Worm (Caenorhabditis elegans) whole organism, L4 larva: ENCODE measurements around the gene srx-13.

Experiments used
- ZK546.5 ChIP-seq, 2 experiments: sonication (generic microtip); optimal IDR thresholded peaks; 2 replicates each; lab custom pipeline; 2017; ENCODE audit warnings: missing biosample characterization in 2 of 2, missing genetic modification characterization in 2 of 2
- ama-1 ChIP-seq: fragments of 150-350 bp; optimal IDR thresholded peaks from 2 replicates; lab custom pipeline; 2014; ENCODE audit warnings: inconsistent platforms, mixed read lengths
- ces-1 ChIP-seq: fragments of 150-350 bp; sonication (generic microtip); optimal IDR thresholded peaks from 4 replicates; lab custom pipeline; 2014; ENCODE audit warnings: missing biosample characterization, missing genetic modification reagents, missing genetic modification characterization
- daf-12 ChIP-seq: fragments of 150-350 bp; optimal IDR thresholded peaks from 2 replicates; lab custom pipeline; 2014; ENCODE audit warnings: missing biosample characterization, missing genetic modification reagents, missing genetic modification characterization
- fos-1 ChIP-seq: fragments of 150-350 bp; optimal IDR thresholded peaks from 2 replicates; lab custom pipeline; 2014; ENCODE audit warnings: missing biosample characterization, missing genetic modification characterization
- lin-39 ChIP-seq: fragments of 150-350 bp; optimal IDR thresholded peaks from 2 replicates; lab custom pipeline; 2014; ENCODE audit warnings: missing biosample characterization, missing genetic modification reagents, missing genetic modification characterization
- mdl-1 ChIP-seq, 2 experiments: fragments of 150-350 bp in 1 of 2; sonication (generic microtip) in 1 of 2; optimal IDR thresholded peaks; 2 replicates each; lab custom pipeline; 2014 to 2017; ENCODE audit warnings: missing biosample characterization in 2 of 2, missing genetic modification characterization in 2 of 2
- mxl-3 ChIP-seq: fragments of 200-800 bp; sonication (Bioruptor generic); optimal IDR thresholded peaks from 2 replicates; lab custom pipeline; 2018; ENCODE audit warnings: mild to moderate bottlenecking, missing genetic modification characterization, missing compliant biosample characterization
- nhr-11 ChIP-seq: fragments of 150-350 bp; optimal IDR thresholded peaks from 2 replicates; lab custom pipeline; 2014; ENCODE audit warnings: missing biosample characterization, missing genetic modification characterization
- nhr-6 ChIP-seq: fragments of 150-350 bp; optimal IDR thresholded peaks from 2 replicates; lab custom pipeline; 2014; ENCODE audit warnings: missing biosample characterization, missing genetic modification characterization
- nhr-77 ChIP-seq: fragments of 150-350 bp; optimal IDR thresholded peaks from 2 replicates; lab custom pipeline; 2014; ENCODE audit warnings: missing biosample characterization, missing genetic modification characterization
- unc-130 ChIP-seq: sonication (generic microtip); optimal IDR thresholded peaks from 2 replicates; lab custom pipeline; 2016; ENCODE audit warnings: missing genetic modification reagents, missing genetic modification characterization, missing compliant biosample characterization

- TF ChIP-seq ama-1 (lab: Kevin White, UChicago) (no peak), daf-12 (tag; lab: Kevin White, UChicago) (no peak), fos-1 (no peak), nhr-6 (tag; lab: Kevin White, UChicago) (no peak), mxl-3 (no peak), ZK546.5 (tag; optimal IDR thresholded peaks at IDR 0.05; lab: Kevin White, UChicago) (no peak), lin-39 (tag; lab: Kevin White, UChicago) (no peak), nhr-77 (tag; lab: Kevin White, UChicago) (peak; percentile 26), unc-130 (GFP tag; lab: Kevin White, UChicago) (no peak), ces-1 (GFP tag; lab: Kevin White, UChicago) (no peak), nhr-11 (tag; lab: Kevin White, UChicago) (no peak), mdl-1 (tag; optimal IDR thresholded peaks at IDR 0.05; lab: Kevin White, UChicago) (peak in 1 of 2 experiments; percentile 30)
Observed at ce11 chrIV:1147594-1147993, 29.1 kb upstream of the srx-13 start.
